Worm (Caenorhabditis elegans): ENCODE measurements around the gene C29E4.11.
"Not testable (repeated sequence)": the region's sequence is repeated elsewhere in the genome, so short reads cannot be mapped to it uniquely, and the experiment has no call there.

Gene C29E4.11

ce11 chrIII:7969121-7969520 is 11.2 kb upstream of the C29E4.11 start, which contains the start of the genes F54H12.8 and F54H12.7:
TSS of gene F54H12.8 (minus strand) at chrIII:7969221.
TSS of gene F54H12.7 (plus strand) at chrIII:7969349.
- TF ChIP-seq ama-1 (optimal IDR thresholded peaks at IDR 0.05) (no peak), hnd-1 (tag; optimal IDR thresholded peaks at IDR 0.05) (no peak), tbx-11 (GFP tag; IDR thresholded peaks at IDR 0.05) (no peak), scrt-1 (GFP tag; IDR thresholded peaks at IDR 0.05) (no peak), ets-7 (tag; optimal IDR thresholded peaks at IDR 0.05) (no peak), ceh-13 (GFP tag; optimal IDR thresholded peaks at IDR 0.05) (no peak), pes-1 (GFP tag; IDR thresholded peaks at IDR 0.05) (no peak), hmg-4 (GFP tag; optimal IDR thresholded peaks at IDR 0.05) (no peak), hmbx-1 (tag; optimal IDR thresholded peaks at IDR 0.05) (no peak), ceh-36 (tag; optimal IDR thresholded peaks at IDR 0.05) (no peak), tra-4 (tag; optimal IDR thresholded peaks at IDR 0.05) (no peak), aly-1 (tag; optimal IDR thresholded peaks at IDR 0.05) (no peak), F13C5.2 (tag; optimal IDR thresholded peaks at IDR 0.05) (no peak), tbx-37 (GFP tag; conservative IDR thresholded peaks at IDR 0.05) (no peak), sea-1 (GFP tag; conservative IDR thresholded peaks at IDR 0.05) (no peak)

DNA sequence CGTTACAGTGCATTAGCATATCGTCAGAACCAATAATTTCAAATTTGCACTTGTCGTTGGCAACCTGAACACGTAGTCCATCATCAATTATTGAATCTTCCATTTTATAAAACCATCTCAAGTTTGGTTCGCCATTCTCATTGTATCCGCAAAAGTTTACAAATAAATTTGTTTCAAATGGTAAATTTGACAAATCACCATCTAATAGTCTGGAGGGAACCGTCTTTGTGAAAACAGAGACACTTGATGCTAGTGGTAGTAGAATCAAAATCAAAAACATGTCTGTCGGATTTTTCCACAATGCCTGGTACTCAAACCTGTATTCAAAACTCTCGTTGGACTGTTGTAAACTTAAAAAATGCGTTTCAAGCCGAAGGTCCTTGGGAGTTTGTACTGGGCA is 6.4 kb upstream of the C29E4.11 start, which contains the start of gene F54H12.2:
Gene F54H12.2 (plus strand): TSS at position 301 of the 400 bp plus-strand sequence.
- TF ChIP-seq pes-1 (GFP tag; IDR thresholded peaks at IDR 0.05); tra-4 (tag; optimal IDR thresholded peaks at IDR 0.05); tbx-11 (GFP tag; IDR thresholded peaks at IDR 0.05): not testable (repeated sequence)

DNA sequence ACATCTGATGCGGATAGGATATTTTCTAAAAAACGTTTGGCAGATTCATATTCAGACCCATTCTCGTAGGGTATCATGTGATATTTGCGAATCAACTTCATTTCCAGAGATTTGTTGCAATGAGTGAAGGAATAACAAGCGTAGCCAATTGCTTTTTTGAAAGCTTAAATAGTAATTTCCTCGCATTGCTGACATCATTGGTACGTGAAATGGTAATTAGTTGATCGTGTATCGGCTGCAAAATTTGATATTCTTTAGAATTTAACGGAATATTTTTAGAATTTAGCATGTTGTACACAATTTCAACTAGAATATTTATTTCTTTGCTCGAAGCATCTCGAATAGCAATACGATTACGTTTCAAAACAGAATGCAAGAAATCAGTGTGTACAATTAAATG is 4.7 kb upstream of the C29E4.11 start, which contains the start of gene F54H12.4:
Gene F54H12.4 (minus strand): TSS at position 101 of the 400 bp plus-strand sequence.
- not testable (repeated sequence) for TF ChIP-seq hnd-1 (tag; optimal IDR thresholded peaks at IDR 0.05); tra-4 (tag; optimal IDR thresholded peaks at IDR 0.05); scrt-1 (GFP tag; IDR thresholded peaks at IDR 0.05)

- not testable (repeated sequence) for TF ChIP-seq sea-1 (GFP tag; conservative IDR thresholded peaks at IDR 0.05); B0310.2 (tag; optimal IDR thresholded peaks at IDR 0.05); scrt-1 (GFP tag; IDR thresholded peaks at IDR 0.05)
Observed at ce11 chrIII:7958922-7959609, 1.2 kb upstream of the C29E4.11 start, which contains the start of gene F54H12.10. TSS of gene F54H12.10 (minus strand) at chrIII:7958972.

DNA sequence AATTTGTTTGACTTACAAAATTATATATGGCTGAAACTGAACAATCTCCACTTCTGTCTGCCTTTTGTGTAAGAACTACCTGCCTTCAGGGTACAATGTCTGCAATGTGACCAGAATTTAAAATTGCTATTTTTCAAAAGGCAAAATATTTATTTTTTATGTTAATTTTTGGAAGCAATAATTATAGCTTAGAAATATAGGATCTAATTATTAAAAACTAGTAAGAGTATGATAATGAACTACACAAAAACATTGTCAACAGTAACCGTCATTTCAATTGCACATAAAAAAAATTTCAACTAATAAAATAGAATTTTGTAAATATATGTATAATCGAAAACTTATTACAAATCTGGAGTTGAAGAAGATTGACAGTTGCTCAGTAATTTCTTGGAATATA is 949 bp downstream of the C29E4.11 start, which contains the start of gene C29E4.9:
Gene C29E4.9 (minus strand): TSS at position 101 of the 400 bp plus-strand sequence.
- TF ChIP-seq hmg-4 (GFP tag; optimal IDR thresholded peaks at IDR 0.05): no peak
- no peak for TF ChIP-seq B0310.2 (tag; optimal IDR thresholded peaks at IDR 0.05)
- TF ChIP-seq hnd-1 (tag; optimal IDR thresholded peaks at IDR 0.05): no peak
- TF ChIP-seq F13C5.2 (tag; optimal IDR thresholded peaks at IDR 0.05): no peak
- TF ChIP-seq ceh-36 (tag; optimal IDR thresholded peaks at IDR 0.05): no peak
- TF ChIP-seq tra-4 (tag; optimal IDR thresholded peaks at IDR 0.05): no peak
- no peak for TF ChIP-seq hmbx-1 (tag; optimal IDR thresholded peaks at IDR 0.05)
- TF ChIP-seq sea-1 (GFP tag; conservative IDR thresholded peaks at IDR 0.05): no peak
- no peak for TF ChIP-seq ceh-13 (GFP tag; optimal IDR thresholded peaks at IDR 0.05)
- no peak for TF ChIP-seq aly-1 (tag; optimal IDR thresholded peaks at IDR 0.05)
- TF ChIP-seq ets-7 (tag; optimal IDR thresholded peaks at IDR 0.05): no peak

ce11 chrIII:7953208-7953607 is 4.7 kb downstream of the C29E4.11 start, which contains the start of gene let-754:
TSS of gene let-754 (minus strand) at chrIII:7953308.
- no peak for TF ChIP-seq tra-4 (tag; optimal IDR thresholded peaks at IDR 0.05)
- TF ChIP-seq flt-1 (GFP tag; IDR thresholded peaks at IDR 0.05): no peak
- TF ChIP-seq F13C5.2 (tag; optimal IDR thresholded peaks at IDR 0.05): no peak
- TF ChIP-seq hmbx-1 (tag; optimal IDR thresholded peaks at IDR 0.05): no peak
- TF ChIP-seq sea-1 (GFP tag; conservative IDR thresholded peaks at IDR 0.05): no peak
- no peak for TF ChIP-seq ets-7 (tag; optimal IDR thresholded peaks at IDR 0.05)
- no peak for TF ChIP-seq tbx-11 (GFP tag; IDR thresholded peaks at IDR 0.05)
- no peak for TF ChIP-seq tbx-37 (GFP tag; conservative IDR thresholded peaks at IDR 0.05)
- TF ChIP-seq scrt-1 (GFP tag; IDR thresholded peaks at IDR 0.05): no peak
- TF ChIP-seq ama-1 (optimal IDR thresholded peaks at IDR 0.05): no peak

DNA sequence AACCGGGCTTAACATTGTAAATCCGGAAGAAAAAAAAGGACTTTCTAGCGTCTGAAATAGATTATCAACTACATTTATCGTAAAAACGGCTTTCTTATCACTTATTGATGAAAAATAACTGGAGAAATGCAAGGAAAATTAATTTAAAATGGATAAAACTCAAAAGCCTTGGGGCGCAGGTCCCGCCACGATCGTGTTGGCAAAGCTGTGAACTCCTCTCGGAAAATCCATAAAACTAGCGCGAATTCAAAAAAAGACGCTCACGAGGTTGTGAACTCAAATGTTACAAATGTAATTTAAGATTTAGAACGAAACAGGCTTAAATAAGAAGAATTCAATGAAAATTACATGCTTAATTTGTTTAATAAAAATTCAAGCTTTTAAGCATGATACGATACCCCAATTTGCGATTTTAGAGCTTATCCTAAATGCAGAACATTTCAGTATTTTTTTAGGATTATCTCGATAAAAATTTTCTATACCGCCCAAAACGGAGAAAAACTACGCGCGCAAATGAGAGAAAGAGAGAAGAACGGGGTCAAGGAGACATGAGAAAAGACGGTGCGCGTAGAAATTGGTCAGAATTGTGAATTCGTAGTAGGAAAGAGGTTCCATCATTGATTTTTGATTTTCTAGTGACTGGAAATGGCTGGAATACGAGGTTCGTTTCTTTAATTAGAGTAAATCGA is 5.7 kb downstream of the C29E4.11 start, which contains the start of gene C29E4.15:
Gene C29E4.15 (plus strand): TSS at position 547 of the 689 bp plus-strand sequence.
- TF ChIP-seq ama-1 (optimal IDR thresholded peaks at IDR 0.05): no peak
- TF ChIP-seq ceh-13 (GFP tag; optimal IDR thresholded peaks at IDR 0.05): no peak
- no peak for TF ChIP-seq tbx-37 (GFP tag; conservative IDR thresholded peaks at IDR 0.05)
- TF ChIP-seq F13C5.2 (tag; optimal IDR thresholded peaks at IDR 0.05): no peak
- TF ChIP-seq scrt-1 (GFP tag; IDR thresholded peaks at IDR 0.05): no peak
- TF ChIP-seq pes-1 (GFP tag; IDR thresholded peaks at IDR 0.05): no peak
- TF ChIP-seq ceh-36 (tag; optimal IDR thresholded peaks at IDR 0.05): no peak
- TF ChIP-seq aly-1 (tag; optimal IDR thresholded peaks at IDR 0.05): no peak
- no peak for TF ChIP-seq flt-1 (GFP tag; IDR thresholded peaks at IDR 0.05)
- TF ChIP-seq ets-7 (tag; optimal IDR thresholded peaks at IDR 0.05): no peak

- TF ChIP-seq aly-1 (tag; optimal IDR thresholded peaks at IDR 0.05): no peak
- TF ChIP-seq hnd-1 (tag; optimal IDR thresholded peaks at IDR 0.05): no peak
- no peak for TF ChIP-seq hmg-4 (GFP tag; optimal IDR thresholded peaks at IDR 0.05)
- TF ChIP-seq flt-1 (GFP tag; IDR thresholded peaks at IDR 0.05): no peak
- TF ChIP-seq ceh-13 (GFP tag; optimal IDR thresholded peaks at IDR 0.05): no peak
- TF ChIP-seq tbx-37 (GFP tag; conservative IDR thresholded peaks at IDR 0.05): no peak
- TF ChIP-seq B0310.2 (tag; optimal IDR thresholded peaks at IDR 0.05): no peak
- no peak for TF ChIP-seq sea-1 (GFP tag; conservative IDR thresholded peaks at IDR 0.05)
- TF ChIP-seq ets-7 (tag; optimal IDR thresholded peaks at IDR 0.05): no peak
- TF ChIP-seq hmbx-1 (tag; optimal IDR thresholded peaks at IDR 0.05): no peak
- no peak for TF ChIP-seq ama-1 (optimal IDR thresholded peaks at IDR 0.05)
- TF ChIP-seq pes-1 (GFP tag; IDR thresholded peaks at IDR 0.05): no peak
Observed at ce11 chrIII:7950447-7950846, 7.5 kb downstream of the C29E4.11 start.

Measured in whole organism, early embryonic.